Fruit fly (Drosophila melanogaster) whole organism, wandering third instar larva: ENCODE results near the gene CG13917.

Experiments
- Abd-B ChIP-seq: fragments of >200 bp; optimal IDR thresholded peaks from 2 replicates; lab custom pipeline; 2017; ENCODE audit warnings: missing biosample characterization, missing genetic modification characterization
- CG32264 ChIP-seq: fragments of 200-800 bp; sonication (Bioruptor generic); optimal IDR thresholded peaks from 2 replicates; lab custom pipeline; 2016; ENCODE audit warnings: missing biosample characterization, missing genetic modification characterization
- CG9705 ChIP-seq: fragments of 200-800 bp; sonication (Bioruptor generic); optimal IDR thresholded peaks from 2 replicates; lab custom pipeline; 2018; ENCODE audit warnings: missing biosample characterization, mild to moderate bottlenecking, missing genetic modification characterization
- Dif ChIP-seq: fragments of 200-275, 200-300 bp; sonication (Bioruptor generic); optimal IDR thresholded peaks from 2 replicates; lab custom pipeline; 2018; ENCODE audit warnings: missing biosample characterization, missing genetic modification characterization; ENCODE audit not compliant: partially characterized antibody
- HLH106 ChIP-seq: fragments of 200-800 bp; optimal IDR thresholded peaks from 3 replicates; lab custom pipeline; 2019; ENCODE audit warnings: missing biosample characterization, mild to moderate bottlenecking, missing genetic modification characterization, moderate library complexity
- Hnf4 ChIP-seq: fragments of 200-800 bp; sonication (Bioruptor generic); optimal IDR thresholded peaks from 2 replicates; lab custom pipeline; 2016; ENCODE audit warnings: missing biosample characterization, mild to moderate bottlenecking, missing genetic modification characterization
- Hr78 ChIP-seq: fragments of >200 bp; optimal IDR thresholded peaks from 2 replicates; lab custom pipeline; 2017; ENCODE audit warnings: missing biosample characterization, missing genetic modification characterization
- Hr83 ChIP-seq: fragments of 200-300 bp; sonication (Bioruptor generic); optimal IDR thresholded peaks from 2 replicates; lab custom pipeline; 2016; ENCODE audit warnings: missing biosample characterization, mild to moderate bottlenecking, missing genetic modification characterization, moderate library complexity; ENCODE audit not compliant: poor library complexity, severe bottlenecking
- Jra ChIP-seq: sonication (Bioruptor generic); optimal IDR thresholded peaks from 2 replicates; lab custom pipeline; 2016; ENCODE audit warnings: missing biosample characterization, missing genetic modification characterization
- Mio ChIP-seq: sonication (Bioruptor generic); optimal IDR thresholded peaks from 2 replicates; lab custom pipeline; 2016; ENCODE audit warnings: missing biosample characterization, missing genetic modification characterization
- N ChIP-seq: fragments of >200 bp; optimal IDR thresholded peaks from 2 replicates; lab custom pipeline; 2018; ENCODE audit warnings: missing biosample characterization, missing external identifiers, missing genetic modification characterization
- OdsH ChIP-seq: fragments of 200-800 bp; sonication (Bioruptor generic); optimal IDR thresholded peaks from 2 replicates; lab custom pipeline; 2016; ENCODE audit warnings: missing biosample characterization, mild to moderate bottlenecking, missing genetic modification characterization
- Rel ChIP-seq, 2 experiments: fragments of 200-800 bp; sonication (Bioruptor generic) in 1 of 2; optimal IDR thresholded peaks; 2 replicates in 1 of 2; 3 replicates in 1 of 2; lab custom pipeline; 2016 to 2019; ENCODE audit warnings: mild to moderate bottlenecking in 2 of 2, missing biosample characterization in 2 of 2, missing genetic modification characterization in 2 of 2, moderate library complexity in 1 of 2
- Sp1 ChIP-seq: fragments of 200-800 bp; sonication (Bioruptor generic); optimal IDR thresholded peaks from 3 replicates; lab custom pipeline; 2019; ENCODE audit warnings: missing biosample characterization, mild to moderate bottlenecking, missing genetic modification characterization, moderate library complexity
- Vsx2 ChIP-seq: fragments of 200-300, 225-300 bp; sonication (Bioruptor generic); optimal IDR thresholded peaks from 2 replicates; lab custom pipeline; 2018; ENCODE audit warnings: missing biosample characterization, missing genetic modification characterization; ENCODE audit not compliant: partially characterized antibody
- br ChIP-seq: fragments of 200-800 bp; sonication (Bioruptor generic); optimal IDR thresholded peaks from 2 replicates; lab custom pipeline; 2016; ENCODE audit warnings: missing biosample characterization, missing genetic modification characterization
- dl ChIP-seq, 2 experiments: fragments of 175-275, 200-275 bp in 1 of 2; fragments of 200-275 bp in 1 of 2; sonication (Bioruptor generic); optimal IDR thresholded peaks; lab custom pipeline; 2018; ENCODE audit warnings: mild to moderate bottlenecking in 2 of 2, missing biosample characterization in 2 of 2, missing genetic modification characterization in 2 of 2, moderate library complexity in 2 of 2; ENCODE audit not compliant: partially characterized antibody in 2 of 2, insufficient read depth in 1 of 2
- dmrt93B ChIP-seq: fragments of 200-800 bp; sonication (Bioruptor generic); optimal IDR thresholded peaks from 2 replicates; lab custom pipeline; 2018; ENCODE audit warnings: missing biosample characterization, mild to moderate bottlenecking, missing genetic modification characterization
- dsf ChIP-seq: sonication (Bioruptor generic); optimal IDR thresholded peaks from 2 replicates; lab custom pipeline; 2016; ENCODE audit warnings: missing biosample characterization, missing genetic modification characterization, borderline replicate concordance
- ey ChIP-seq: fragments of 200-800 bp; sonication (Bioruptor generic); optimal IDR thresholded peaks from 2 replicates; lab custom pipeline; 2016; ENCODE audit warnings: missing biosample characterization, missing genetic modification characterization
- foxo ChIP-seq, 2 experiments: fragments of 200-800 bp; sonication (Bioruptor generic); optimal IDR thresholded peaks; 2 replicates in 1 of 2; 3 replicates in 1 of 2; lab custom pipeline; 2016 to 2017; ENCODE audit warnings: missing biosample characterization in 2 of 2, missing genetic modification characterization in 2 of 2
- fru ChIP-seq: fragments of 200-800 bp; sonication (Bioruptor generic); optimal IDR thresholded peaks from 3 replicates; lab custom pipeline; 2016; ENCODE audit warnings: missing biosample characterization, mild to moderate bottlenecking, missing genetic modification characterization
- h ChIP-seq: fragments of 200-800 bp; sonication (Bioruptor generic); optimal IDR thresholded peaks from 3 replicates; lab custom pipeline; 2016; ENCODE audit warnings: missing biosample characterization, mild to moderate bottlenecking, missing genetic modification characterization
- jim ChIP-seq: fragments of 175-275, 200-325 bp; sonication (Bioruptor generic); optimal IDR thresholded peaks from 2 replicates; lab custom pipeline; 2016; ENCODE audit warnings: missing biosample characterization, mild to moderate bottlenecking, missing genetic modification characterization
- lola ChIP-seq: fragments of >200 bp; optimal IDR thresholded peaks from 2 replicates; lab custom pipeline; 2017; ENCODE audit warnings: missing biosample characterization, missing genetic modification characterization
- psq ChIP-seq: fragments of 200-800 bp; sonication (Bioruptor generic); optimal IDR thresholded peaks from 3 replicates; lab custom pipeline; 2017; ENCODE audit warnings: missing biosample characterization, mild to moderate bottlenecking, missing genetic modification characterization, moderate library complexity
- rgr ChIP-seq: fragments of 200-800 bp; sonication (Bioruptor generic); optimal IDR thresholded peaks from 3 replicates; lab custom pipeline; 2016; ENCODE audit warnings: missing biosample characterization, mild to moderate bottlenecking, missing genetic modification characterization
- sage ChIP-seq: fragments of 200-800 bp; sonication (Bioruptor generic); optimal IDR thresholded peaks from 2 replicates; lab custom pipeline; 2016; ENCODE audit warnings: missing biosample characterization, mild to moderate bottlenecking, missing genetic modification characterization
- sv ChIP-seq: fragments of 200-800 bp; sonication (Bioruptor generic); optimal IDR thresholded peaks from 3 replicates; lab custom pipeline; 2016; ENCODE audit warnings: missing biosample characterization, missing genetic modification characterization
- tai ChIP-seq: sonication (Bioruptor generic); optimal IDR thresholded peaks from 2 replicates; lab custom pipeline; 2016; ENCODE audit warnings: missing biosample characterization, missing genetic modification characterization
- woc ChIP-seq: sonication (Bioruptor generic); optimal IDR thresholded peaks from 2 replicates; lab custom pipeline; 2016; ENCODE audit warnings: missing biosample characterization, mild to moderate bottlenecking, missing genetic modification characterization

Gene CG13917

dm6 chr3L:1626924-1627323 lies 50.4 kb downstream of the CG13917 start:
- TF ChIP-seq Vsx2 (peak; percentile 15), dsf (GFP tag; lab: Kevin White, UChicago) (no peak)

dm6 chr3L:1628176-1628866 lies 51.8 kb downstream of the CG13917 start, which contains the start of gene CG13928:
CG13928 (minus strand) TSS chr3L:1628377.
- TF ChIP-seq Dif (GFP tag; lab: Kevin White, UChicago) (peak; percentile 16), Vsx2 (peak; percentile 58), lola (GFP tag; lab: Kevin White, UChicago) (no peak)
- TF ChIP-seq, all 38 proteins: peak for 2

dm6 chr3L:1629064-1629777 lies 52.7 kb downstream of the CG13917 start, which contains the start of gene GC:
GC (minus strand) TSS chr3L:1629301.
- TF ChIP-seq dl (GFP tag; optimal IDR thresholded peaks at IDR 0.05; lab: Kevin White, UChicago; ENCODE audit: insufficient read depth in 1 of 2, partially characterized antibody in 2 of 2) = no peak
- peak; percentile 43 for TF ChIP-seq ey (GFP tag; lab: Kevin White, UChicago)
- no peak for TF ChIP-seq Abd-B (GFP tag; lab: Kevin White, UChicago)
- TF ChIP-seq Jra (GFP tag; lab: Kevin White, UChicago) = no peak
- peak; percentile 41 for TF ChIP-seq Vsx2
- peak; percentile 29 for TF ChIP-seq Dif (GFP tag; lab: Kevin White, UChicago)
- TF ChIP-seq rgr = peak; percentile 9
- peak in 1 of 2 experiments; percentile 17 for TF ChIP-seq foxo (GFP tag; optimal IDR thresholded peaks at IDR 0.05; lab: Kevin White, UChicago)
- peak; percentile 6 for TF ChIP-seq OdsH (GFP tag; lab: Kevin White, UChicago)
- no peak for TF ChIP-seq lola (GFP tag; lab: Kevin White, UChicago)
- no peak for TF ChIP-seq sage (GFP tag; lab: Kevin White, UChicago)
- TF ChIP-seq, all 38 proteins: peak for 6

dm6 chr3L:1636886-1637285 lies 60.4 kb downstream of the CG13917 start:
- TF ChIP-seq dmrt93B (no peak), fru (GFP tag; lab: Kevin White, UChicago) (no peak), tai (GFP tag; lab: Kevin White, UChicago) (no peak), Vsx2 (no peak), dl (GFP tag; optimal IDR thresholded peaks at IDR 0.05; lab: Kevin White, UChicago; ENCODE audit: insufficient read depth in 1 of 2, partially characterized antibody in 2 of 2) (no peak), dsf (GFP tag; lab: Kevin White, UChicago) (no peak), rgr (no peak), lola (GFP tag; lab: Kevin White, UChicago) (no peak), Jra (GFP tag; lab: Kevin White, UChicago) (no peak)
- TF ChIP-seq, all 38 proteins: peak for 0

dm6 chr3L:1637652-1638051 lies 61.2 kb downstream of the CG13917 start, which contains the start of gene nSyb:
nSyb (minus strand) TSS chr3L:1637752.
- TF ChIP-seq Vsx2 = no peak

- TF ChIP-seq psq (peak; percentile 62), N (GFP tag; lab: Kevin White, UChicago) (no peak), fru (GFP tag; lab: Kevin White, UChicago) (peak; percentile 86), sage (GFP tag; lab: Kevin White, UChicago) (no peak), jim (GFP tag; lab: Kevin White, UChicago) (no peak), dmrt93B (peak; percentile 77), Sp1 (GFP tag; lab: Kevin White, UChicago) (peak; percentile 54), Mio (no peak), Dif (GFP tag; lab: Kevin White, UChicago) (no peak), Hnf4 (GFP tag; lab: Kevin White, UChicago) (no peak), OdsH (GFP tag; lab: Kevin White, UChicago) (peak; percentile 71), HLH106 (tag; lab: Kevin White, UChicago) (peak; percentile 89), lola (GFP tag; lab: Kevin White, UChicago) (no peak), tai (GFP tag; lab: Kevin White, UChicago) (no peak), CG32264 (GFP tag; lab: Kevin White, UChicago) (peak; percentile 56), dl (GFP tag; optimal IDR thresholded peaks at IDR 0.05; lab: Kevin White, UChicago; ENCODE audit: insufficient read depth in 1 of 2, partially characterized antibody in 2 of 2) (no peak), br (GFP tag; lab: Kevin White, UChicago) (peak; percentile 82), Rel (GFP tag; optimal IDR thresholded peaks at IDR 0.05; lab: Kevin White, UChicago) (no peak), Rel (tag; optimal IDR thresholded peaks at IDR 0.05; lab: Kevin White, UChicago) (peak; percentile 16), CG9705 (GFP tag; lab: Kevin White, UChicago) (peak; percentile 79), Hr78 (GFP tag; lab: Kevin White, UChicago) (no peak), sv (GFP tag; lab: Kevin White, UChicago) (peak; percentile 62), rgr (peak; percentile 88), ey (GFP tag; lab: Kevin White, UChicago) (peak; percentile 83), Hr83 (GFP tag; lab: Kevin White, UChicago) (peak; percentile 8), woc (GFP tag; lab: Kevin White, UChicago) (peak; percentile 94), h (peak; percentile 86), foxo (GFP tag; optimal IDR thresholded peaks at IDR 0.05; lab: Kevin White, UChicago) (peak in 1 of 2 experiments; percentile 89)
These were observed 62.8 kb downstream of the CG13917 start, which contains the start of the genes Mettl2 and Bgb for dm6 chr3L:1639185-1639812. Mettl2 (minus strand) TSS chr3L:1639235. Bgb (plus strand) TSS chr3L:1639711.
